Worm (Caenorhabditis elegans) whole organism, L4 larva: ENCODE measurements around the gene C07A4.3.

Source experiments
- D1046.2 ChIP-seq: fragments of 200-800 bp; sonication (Bioruptor generic); IDR thresholded peaks from 2 replicates; pipeline ENCODE4 v1.3.6; 2022; ENCODE audit warnings: missing genetic modification characterization, missing compliant biosample characterization
- F26F4.8 ChIP-seq: fragments of 200-800 bp; sonication (Bioruptor generic); conservative IDR thresholded peaks from 2 replicates; pipeline ENCODE4 v1.3.6; 2022; ENCODE audit warnings: missing genetic modification characterization, missing compliant biosample characterization
- F44E2.7 ChIP-seq: fragments of 200-800 bp; sonication (Bioruptor generic); IDR thresholded peaks from 2 replicates; pipeline ENCODE4 v2.1.2; 2022; ENCODE audit warnings: missing genetic modification characterization, missing compliant biosample characterization
- T20F7.1 ChIP-seq: fragments of 200-800 bp; sonication (Bioruptor generic); optimal IDR thresholded peaks from 2 replicates; lab custom pipeline; 2018; ENCODE audit warnings: mild to moderate bottlenecking, missing genetic modification characterization, missing compliant biosample characterization
- ZK337.2 ChIP-seq: fragments of 200-800 bp; sonication (Bioruptor generic); IDR thresholded peaks from 2 replicates; pipeline ENCODE4 v1.3.6; 2022; ENCODE audit warnings: missing genetic modification reagents, missing genetic modification characterization, missing compliant biosample characterization
- aha-1 ChIP-seq: fragments of 150-350 bp; peaks from one replicate; lab custom pipeline; 2014; ENCODE audit warnings: missing biosample characterization, missing genetic modification characterization
- ama-1 ChIP-seq: fragments of 150-350 bp; optimal IDR thresholded peaks from 2 replicates; lab custom pipeline; 2014; ENCODE audit warnings: inconsistent platforms, mixed read lengths
- arid-1 ChIP-seq: fragments of 200-800 bp; sonication (Bioruptor generic); conservative IDR thresholded peaks from 2 replicates; pipeline ENCODE4 v1.3.6; 2022; ENCODE audit warnings: missing genetic modification reagents, missing genetic modification characterization, missing compliant biosample characterization
- attf-4 ChIP-seq: sonication (generic microtip); optimal IDR thresholded peaks from 3 replicates; lab custom pipeline; 2017; ENCODE audit warnings: missing biosample characterization, missing genetic modification characterization
- ceh-32 ChIP-seq: sonication (generic microtip); optimal IDR thresholded peaks from 2 replicates; lab custom pipeline; 2016; ENCODE audit warnings: mild to moderate bottlenecking, missing genetic modification characterization, missing compliant biosample characterization; ENCODE audit not compliant: poor library complexity
- ces-1 ChIP-seq: fragments of 150-350 bp; sonication (generic microtip); optimal IDR thresholded peaks from 4 replicates; lab custom pipeline; 2014; ENCODE audit warnings: missing biosample characterization, missing genetic modification reagents, missing genetic modification characterization
- daf-12 ChIP-seq: fragments of 150-350 bp; optimal IDR thresholded peaks from 2 replicates; lab custom pipeline; 2014; ENCODE audit warnings: missing biosample characterization, missing genetic modification reagents, missing genetic modification characterization
- daf-16 ChIP-seq, 3 experiments: sonication (generic microtip); optimal IDR thresholded peaks; 2 replicates each; lab custom pipeline; 2016 to 2017; ENCODE audit warnings: missing genetic modification characterization in 3 of 3, missing genetic modification reagents in 3 of 3, mild to moderate bottlenecking in 2 of 3, missing compliant biosample characterization in 2 of 3, missing biosample characterization in 1 of 3, moderate library complexity in 1 of 3
- daf-8 ChIP-seq: fragments of 200-800 bp; sonication (Bioruptor generic); IDR thresholded peaks from 2 replicates; pipeline ENCODE4 v1.3.6; 2022; ENCODE audit warnings: missing genetic modification characterization, missing compliant biosample characterization
- dmd-6 ChIP-seq: fragments of 200-800 bp; sonication (Bioruptor generic); IDR thresholded peaks from 2 replicates; pipeline ENCODE4 v1.3.6; 2022; ENCODE audit warnings: missing genetic modification reagents, missing genetic modification characterization, missing compliant biosample characterization
- duxl-1 ChIP-seq: sonication (generic microtip); optimal IDR thresholded peaks from 2 replicates; lab custom pipeline; 2016; ENCODE audit warnings: mild to moderate bottlenecking, missing genetic modification characterization, moderate library complexity, missing compliant biosample characterization; ENCODE audit not compliant: poor library complexity
- dve-1 ChIP-seq: sonication (generic microtip); optimal IDR thresholded peaks from 2 replicates; lab custom pipeline; 2017; ENCODE audit warnings: antibody characterized with exemption, mild to moderate bottlenecking, missing genetic modification characterization, missing compliant biosample characterization; ENCODE audit not compliant: insufficient read depth
- egl-27 ChIP-seq: sonication (generic microtip); optimal IDR thresholded peaks from 3 replicates; lab custom pipeline; 2017; ENCODE audit warnings: missing biosample characterization, missing genetic modification reagents, missing genetic modification characterization
- egl-43 ChIP-seq: fragments of 200-800 bp; sonication (Bioruptor generic); IDR thresholded peaks from 2 replicates; pipeline ENCODE4 v1.3.6; 2022; ENCODE audit warnings: missing genetic modification reagents, missing genetic modification characterization, missing compliant biosample characterization
- fos-1 ChIP-seq: fragments of 150-350 bp; optimal IDR thresholded peaks from 2 replicates; lab custom pipeline; 2014; ENCODE audit warnings: missing biosample characterization, missing genetic modification characterization
- hlh-11 ChIP-seq: fragments of 200-800 bp; sonication (Bioruptor generic); optimal IDR thresholded peaks from 2 replicates; lab custom pipeline; 2018; ENCODE audit warnings: mild to moderate bottlenecking, missing genetic modification characterization, missing compliant biosample characterization
- lin-13 ChIP-seq: fragments of 150-350 bp; optimal IDR thresholded peaks from 2 replicates; lab custom pipeline; 2014; ENCODE audit warnings: missing biosample characterization, missing genetic modification reagents, missing genetic modification characterization
- lin-29 ChIP-seq: fragments of 200-800 bp; sonication (Bioruptor generic); IDR thresholded peaks from 2 replicates; pipeline ENCODE4 v1.3.6; 2022; ENCODE audit warnings: missing genetic modification reagents, missing genetic modification characterization, missing compliant biosample characterization
- lin-39 ChIP-seq: fragments of 150-350 bp; optimal IDR thresholded peaks from 2 replicates; lab custom pipeline; 2014; ENCODE audit warnings: missing biosample characterization, missing genetic modification reagents, missing genetic modification characterization
- lir-3 ChIP-seq: sonication (generic microtip); optimal IDR thresholded peaks from 2 replicates; lab custom pipeline; 2016; ENCODE audit warnings: mild to moderate bottlenecking, missing genetic modification characterization, missing compliant biosample characterization
- madf-5 ChIP-seq, 2 experiments: fragments of 200-800 bp; sonication (Bioruptor generic); IDR thresholded peaks; 2 replicates each; pipeline ENCODE4 v1.3.6; 2022; ENCODE audit warnings: missing compliant biosample characterization in 2 of 2, missing genetic modification characterization in 2 of 2
- mdl-1 ChIP-seq, 2 experiments: fragments of 150-350 bp in 1 of 2; sonication (generic microtip) in 1 of 2; optimal IDR thresholded peaks; 2 replicates each; lab custom pipeline; 2014 to 2017; ENCODE audit warnings: missing biosample characterization in 2 of 2, missing genetic modification characterization in 2 of 2
- nhr-11 ChIP-seq: fragments of 150-350 bp; optimal IDR thresholded peaks from 2 replicates; lab custom pipeline; 2014; ENCODE audit warnings: missing biosample characterization, missing genetic modification characterization
- nhr-25 ChIP-seq: sonication (generic microtip); optimal IDR thresholded peaks from 2 replicates; lab custom pipeline; 2017; ENCODE audit warnings: missing genetic modification characterization, mild to moderate bottlenecking, missing compliant biosample characterization, antibody characterized with exemption, moderate library complexity, borderline replicate concordance; ENCODE audit not compliant: insufficient read depth
- nhr-28 ChIP-seq: fragments of 150-350 bp; optimal IDR thresholded peaks from 2 replicates; lab custom pipeline; 2014; ENCODE audit warnings: missing biosample characterization, missing genetic modification characterization
- nhr-48 ChIP-seq: sonication (generic microtip); optimal IDR thresholded peaks from 2 replicates; lab custom pipeline; 2016; ENCODE audit warnings: mild to moderate bottlenecking, missing genetic modification characterization, missing compliant biosample characterization
- pha-4 ChIP-seq, 2 experiments: fragments of 150-350 bp in 1 of 2; fragments of 200-800 bp in 1 of 2; sonication (Bioruptor generic) in 1 of 2; IDR thresholded peaks in 1 of 2; optimal IDR thresholded peaks in 1 of 2; 2 replicates each; pipeline versions ENCODE4 v1.3.6 to Lab custom; 2014 to 2022; ENCODE audit warnings: missing genetic modification characterization in 2 of 2, missing genetic modification reagents in 2 of 2, missing biosample characterization in 1 of 2, missing compliant biosample characterization in 1 of 2
- pqm-1 ChIP-seq: sonication (generic microtip); optimal IDR thresholded peaks from 2 replicates; lab custom pipeline; 2017; ENCODE audit warnings: missing biosample characterization, missing genetic modification characterization
- rbr-2 ChIP-seq: sonication (generic microtip); optimal IDR thresholded peaks from 2 replicates; lab custom pipeline; 2016; ENCODE audit warnings: missing genotype, missing genetic modification characterization, missing compliant biosample characterization
- sdz-12 ChIP-seq: fragments of 200-800 bp; sonication (Bioruptor generic); optimal IDR thresholded peaks from 2 replicates; lab custom pipeline; 2018; ENCODE audit warnings: mild to moderate bottlenecking, missing genetic modification characterization, missing compliant biosample characterization
- skn-1 ChIP-seq: fragments of 150-350 bp; optimal IDR thresholded peaks from 2 replicates; lab custom pipeline; 2014; ENCODE audit warnings: missing biosample characterization, missing genetic modification characterization
- snpc-1.2 ChIP-seq: fragments of 200-800 bp; sonication (Bioruptor generic); IDR thresholded peaks from 2 replicates; pipeline ENCODE4 v1.3.6; 2022; ENCODE audit warnings: missing genetic modification reagents, missing genetic modification characterization, missing compliant biosample characterization
- spr-3 ChIP-seq: fragments of 200-800 bp; sonication (Bioruptor generic); optimal IDR thresholded peaks from 2 replicates; lab custom pipeline; 2018; ENCODE audit warnings: mild to moderate bottlenecking, missing genetic modification characterization, missing compliant biosample characterization
- tra-1 ChIP-seq: fragments of 200-800 bp; sonication (Bioruptor generic); IDR thresholded peaks from 2 replicates; pipeline ENCODE4 v1.3.6; 2022; ENCODE audit warnings: missing genetic modification reagents, missing genetic modification characterization, missing compliant biosample characterization
- unc-130 ChIP-seq: sonication (generic microtip); optimal IDR thresholded peaks from 2 replicates; lab custom pipeline; 2016; ENCODE audit warnings: missing genetic modification reagents, missing genetic modification characterization, missing compliant biosample characterization
- zfp-3 ChIP-seq: fragments of 200-800 bp; sonication (Bioruptor generic); conservative IDR thresholded peaks from 2 replicates; pipeline ENCODE4 v1.3.6; 2022; ENCODE audit warnings: missing genetic modification reagents, missing genetic modification characterization, missing compliant biosample characterization
- zip-11 ChIP-seq: fragments of 200-800 bp; sonication (Bioruptor generic); IDR thresholded peaks from 2 replicates; pipeline ENCODE4 v1.3.6; 2022; ENCODE audit warnings: missing genetic modification characterization, missing compliant biosample characterization
- ztf-11 ChIP-seq: fragments of 150-350 bp; optimal IDR thresholded peaks from 2 replicates; lab custom pipeline; 2014; ENCODE audit warnings: missing biosample characterization, missing genetic modification characterization

C07A4.3 gene

DNA sequence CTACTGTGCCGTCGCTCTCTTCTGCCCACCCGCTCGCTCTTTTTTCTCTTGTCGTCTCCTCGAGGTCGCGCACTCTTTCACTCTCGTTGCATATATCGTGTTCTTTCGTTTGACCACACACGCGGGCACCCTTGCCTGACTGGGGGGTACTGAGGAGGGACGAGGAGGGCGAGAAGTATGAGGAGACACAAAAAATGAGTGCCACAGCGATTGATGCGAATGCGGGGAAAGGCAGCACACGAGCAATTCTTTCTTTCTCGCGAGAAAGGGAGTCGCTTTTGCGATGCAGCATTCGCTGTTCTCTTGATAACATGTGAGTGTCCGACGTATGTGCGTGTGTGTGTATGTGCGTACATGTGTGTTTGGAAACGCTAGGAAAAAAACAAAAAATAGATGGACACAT is 13.7 kb downstream of the C07A4.3 start (continued):
- TF ChIP-seq lin-39 (no peak), snpc-1.2 (GFP tag; lab: Robert Waterston, UW) (no peak), daf-8 (no peak), nhr-48 (peak; percentile 53), hlh-11 (tag; lab: Kevin White, UChicago) (peak; percentile 91), pha-4 (GFP tag; IDR thresholded peaks at IDR 0.05; lab: Robert Waterston, UW) (peak; percentile 40; the same call in 1 of the 2 replicates), pha-4 (tag; optimal IDR thresholded peaks at IDR 0.05; lab: Kevin White, UChicago) (no peak), sdz-12 (GFP tag; lab: Kevin White, UChicago) (no peak), lir-3 (no peak), ama-1 (peak; percentile 14), pqm-1 (peak; percentile 20), madf-5 (GFP tag; IDR thresholded peaks at IDR 0.05; lab: Robert Waterston, UW) (0 out of 4 replicates have a peak, but pooled peaks of 1 of the 2 experiments have one; percentile 33), skn-1 (tag; lab: Kevin White, UChicago) (no peak), nhr-28 (tag; lab: Kevin White, UChicago) (peak; percentile 85), ceh-32 (no peak), lin-13 (GFP tag; lab: Kevin White, UChicago) (peak; percentile 26), nhr-25 (peak; percentile 75), mdl-1 (tag; optimal IDR thresholded peaks at IDR 0.05; lab: Kevin White, UChicago) (peak; percentile 93 to 97), zip-11 (GFP tag; lab: Robert Waterston, UW) (no peak), dmd-6 (GFP tag; lab: Robert Waterston, UW) (peak; percentile 51), dve-1 (tag; lab: Kevin White, UChicago) (peak; percentile 83), attf-4 (tag; lab: Kevin White, UChicago) (no peak), arid-1 (GFP tag; lab: Robert Waterston, UW) (0 out of 2 replicates have a peak, but pooled peaks have one; percentile 6), F44E2.7 (GFP tag; lab: Robert Waterston, UW) (no peak), zfp-3 (GFP tag; lab: Robert Waterston, UW) (no peak), tra-1 (peak; percentile 92), daf-16 (GFP tag; optimal IDR thresholded peaks at IDR 0.05; lab: Kevin White, UChicago) (peak in 1 of 2 experiments; percentile 64), daf-16 (tag; optimal IDR thresholded peaks at IDR 0.05; lab: Kevin White, UChicago) (peak; percentile 38), nhr-11 (peak; percentile 86), lin-29 (GFP tag; lab: Robert Waterston, UW) (no peak), ces-1 (GFP tag; lab: Kevin White, UChicago) (no peak), duxl-1 (tag; lab: Kevin White, UChicago) (peak; percentile 43), T20F7.1 (peak; percentile 60)

ce11 chrX:10189244-10189643 is 14.5 kb downstream of the C07A4.3 start:
- TF ChIP-seq tra-1 (no peak), fos-1 (no peak), mdl-1 (tag; optimal IDR thresholded peaks at IDR 0.05; lab: Kevin White, UChicago) (no peak), hlh-11 (tag; lab: Kevin White, UChicago) (no peak), aha-1 (tag; lab: Kevin White, UChicago) (no peak), daf-12 (no peak), egl-27 (no peak), D1046.2 (GFP tag; lab: Robert Waterston, UW) (no peak), zip-11 (GFP tag; lab: Robert Waterston, UW) (no peak)

ce11 chrX:10189805-10190204 is 15.0 kb downstream of the C07A4.3 start:
- TF ChIP-seq zfp-3 (GFP tag; lab: Robert Waterston, UW), result no peak
- TF ChIP-seq egl-43 (GFP tag; lab: Robert Waterston, UW), result no peak
- TF ChIP-seq aha-1 (tag; lab: Kevin White, UChicago), result peak; percentile 91
- TF ChIP-seq nhr-11, result no peak
- TF ChIP-seq ZK337.2 (GFP tag; lab: Robert Waterston, UW), result no peak
- no peak for TF ChIP-seq ztf-11 (tag; lab: Kevin White, UChicago)
- peak; percentile 5 for TF ChIP-seq nhr-25
- TF ChIP-seq D1046.2 (GFP tag; lab: Robert Waterston, UW), result no peak
- TF ChIP-seq nhr-28 (tag; lab: Kevin White, UChicago), result peak; percentile 31
- TF ChIP-seq spr-3 (GFP tag; lab: Kevin White, UChicago), result no peak
- no peak for TF ChIP-seq F26F4.8
- no peak for TF ChIP-seq unc-130 (GFP tag; lab: Kevin White, UChicago)
- no peak for TF ChIP-seq ama-1
- TF ChIP-seq lin-39, result no peak
- TF ChIP-seq tra-1, result no peak
- TF ChIP-seq rbr-2 (tag; lab: Kevin White, UChicago), result no peak
